Worm (Caenorhabditis elegans): ENCODE results near the gene chil-4.

Gene chil-4

ce11 chrII:9879815-9880214, 24.3 kb upstream of the chil-4 start:
- TF ChIP-seq R02D3.7 (tag; optimal IDR thresholded peaks at IDR 0.05) = no peak
- TF ChIP-seq fos-1 (tag; optimal IDR thresholded peaks at IDR 0.05) = no peak
- peak; percentile 32 for TF ChIP-seq nhr-23 (tag; optimal IDR thresholded peaks at IDR 0.05)

ce11 chrII:9874508-9875229, 19.1 kb upstream of the chil-4 start, which contains the start of the genes chil-2 and ctsa-3.2:
chil-2 (minus strand) TSS chrII:9874608.
ctsa-3.2 (plus strand) TSS chrII:9875179.
- no peak for TF ChIP-seq ztf-4 (tag; optimal IDR thresholded peaks at IDR 0.05)
- no peak for TF ChIP-seq nhr-12 (tag; optimal IDR thresholded peaks at IDR 0.05)
- no peak for TF ChIP-seq tbx-2 (tag; optimal IDR thresholded peaks at IDR 0.05)
- no peak for TF ChIP-seq nhr-23 (tag; optimal IDR thresholded peaks at IDR 0.05)
- TF ChIP-seq ceh-28 (tag; optimal IDR thresholded peaks at IDR 0.05) = no peak
- no peak for TF ChIP-seq aly-2 (tag; optimal IDR thresholded peaks at IDR 0.05)
- no peak for TF ChIP-seq nhr-11 (tag; optimal IDR thresholded peaks at IDR 0.05)
- TF ChIP-seq zag-1 (tag; optimal IDR thresholded peaks at IDR 0.05) = no peak
- TF ChIP-seq nhr-237 (tag; optimal IDR thresholded peaks at IDR 0.05) = no peak
- TF ChIP-seq unc-62 (GFP tag; optimal IDR thresholded peaks at IDR 0.05) = no peak
- no peak for TF ChIP-seq fos-1 (tag; optimal IDR thresholded peaks at IDR 0.05)
- no peak for TF ChIP-seq nhr-43 (tag; optimal IDR thresholded peaks at IDR 0.05; ENCODE audit: poor library complexity, severe bottlenecking)
- no peak for TF ChIP-seq ztf-11 (tag; optimal IDR thresholded peaks at IDR 0.05)
- TF ChIP-seq fkh-10 (GFP tag; optimal IDR thresholded peaks at IDR 0.05) = no peak
- no peak for TF ChIP-seq ceh-9 (tag; optimal IDR thresholded peaks at IDR 0.05)
- no peak for TF ChIP-seq nhr-77 (tag; optimal IDR thresholded peaks at IDR 0.05)
- TF ChIP-seq lin-15B (tag; optimal IDR thresholded peaks at IDR 0.05) = no peak

- TF ChIP-seq egl-27 (tag; optimal IDR thresholded peaks at IDR 0.05) (no peak), ceh-16 (tag; optimal IDR thresholded peaks at IDR 0.05) (no peak), ztf-11 (tag; optimal IDR thresholded peaks at IDR 0.05) (no peak), nhr-43 (tag; optimal IDR thresholded peaks at IDR 0.05; ENCODE audit: poor library complexity, severe bottlenecking) (no peak), snpc-4 (tag; optimal IDR thresholded peaks at IDR 0.05) (no peak), ZK546.5 (tag; optimal IDR thresholded peaks at IDR 0.05) (no peak), mdl-1 (tag; optimal IDR thresholded peaks at IDR 0.05) (no peak), nhr-12 (tag; optimal IDR thresholded peaks at IDR 0.05) (no peak), zag-1 (tag; optimal IDR thresholded peaks at IDR 0.05) (no peak), fos-1 (tag; optimal IDR thresholded peaks at IDR 0.05) (no peak), ceh-28 (tag; optimal IDR thresholded peaks at IDR 0.05) (no peak), elt-3 (tag; optimal IDR thresholded peaks at IDR 0.05) (no peak), ceh-9 (tag; optimal IDR thresholded peaks at IDR 0.05) (no peak), pha-4 (tag; optimal IDR thresholded peaks at IDR 0.05) (no peak), eor-1 (tag; optimal IDR thresholded peaks at IDR 0.05) (no peak), jun-1 (tag; optimal IDR thresholded peaks at IDR 0.05) (no peak), ztf-4 (tag; optimal IDR thresholded peaks at IDR 0.05) (no peak)
Measured at ce11 chrII:9872961-9873360, 17.4 kb upstream of the chil-4 start, which contains the start of gene chil-8. chil-8 (minus strand) TSS chrII:9873061.

ce11 chrII:9871061-9871460, 15.5 kb upstream of the chil-4 start, which contains the start of gene chil-7:
chil-7 (minus strand) TSS chrII:9871172.
- TF ChIP-seq lsy-12 (tag; optimal IDR thresholded peaks at IDR 0.05) = no peak
- no peak for TF ChIP-seq ceh-16 (tag; optimal IDR thresholded peaks at IDR 0.05)
- TF ChIP-seq lin-15B (tag; optimal IDR thresholded peaks at IDR 0.05) = no peak
- no peak for TF ChIP-seq fos-1 (tag; optimal IDR thresholded peaks at IDR 0.05)

- TF ChIP-seq nfya-1 (tag; optimal IDR thresholded peaks at IDR 0.05; ENCODE audit: insufficient read depth) (peak; percentile 51), ama-1 (optimal IDR thresholded peaks at IDR 0.05) (no peak)
Measured at ce11 chrII:9868698-9869097, 13.2 kb upstream of the chil-4 start, which contains the start of gene old-1. old-1 (minus strand) TSS chrII:9868747.

ce11 chrII:9868207-9868606, 12.7 kb upstream of the chil-4 start:
- TF ChIP-seq mml-1 (tag; optimal IDR thresholded peaks at IDR 0.05) (no peak), ZK546.5 (tag; optimal IDR thresholded peaks at IDR 0.05) (no peak), daf-12 (tag; optimal IDR thresholded peaks at IDR 0.05) (no peak), snpc-4 (tag; optimal IDR thresholded peaks at IDR 0.05) (no peak)

All from whole organism, L3 larva.